Fruit fly (Drosophila melanogaster) ovary, adult (tissue): Measurements from ENCODE around the gene Cdk2.

Experiments
- CG17801 ChIP-seq: fragments of 200-800 bp; optimal IDR thresholded peaks from 2 replicates; lab custom pipeline; 2019; ENCODE audit warnings: missing biosample characterization, mild to moderate bottlenecking, missing genetic modification characterization, moderate library complexity; ENCODE audit not compliant: partially characterized antibody

Cdk2 gene

DNA sequence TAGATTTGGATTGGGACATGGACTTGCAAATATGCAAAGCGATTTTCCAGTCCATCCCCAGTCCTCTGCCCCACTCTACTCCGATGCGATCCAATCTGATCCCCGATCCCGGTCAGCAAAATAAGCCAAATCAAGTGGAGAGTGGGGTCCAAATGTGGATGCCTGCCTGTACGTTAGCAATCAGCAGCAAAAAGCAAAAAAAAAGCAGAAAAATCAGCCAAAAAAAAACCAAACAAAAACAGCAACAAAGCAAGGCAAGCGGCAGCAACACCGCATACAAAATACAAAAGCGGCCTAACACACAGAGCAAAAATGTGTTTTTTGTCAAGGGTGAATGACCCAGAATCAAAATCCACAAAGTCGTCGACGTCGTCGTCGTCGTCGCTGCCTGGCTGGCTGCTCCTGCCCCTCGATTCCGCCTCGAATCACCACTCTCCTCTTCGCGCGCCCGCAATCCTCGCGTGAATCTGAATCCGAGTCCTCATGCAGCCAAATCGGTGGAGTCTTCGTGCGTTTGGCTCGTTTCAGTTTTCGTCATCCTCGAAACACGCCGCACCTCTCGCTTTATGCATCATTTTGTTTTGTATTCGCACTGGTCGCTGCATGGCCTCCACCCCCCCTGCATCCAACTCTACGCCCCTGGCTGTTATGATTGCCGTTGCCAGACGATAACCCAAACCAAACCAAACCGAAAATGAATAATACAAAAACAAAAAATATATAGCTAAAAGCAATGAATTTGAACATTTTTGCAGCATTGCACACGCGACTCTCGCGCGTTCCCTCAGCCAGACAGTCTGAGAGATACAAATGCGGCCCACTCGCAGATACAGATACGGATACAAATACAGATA, 30.1 kb downstream of the Cdk2 start:
- TF ChIP-seq CG17801: no peak

DNA sequence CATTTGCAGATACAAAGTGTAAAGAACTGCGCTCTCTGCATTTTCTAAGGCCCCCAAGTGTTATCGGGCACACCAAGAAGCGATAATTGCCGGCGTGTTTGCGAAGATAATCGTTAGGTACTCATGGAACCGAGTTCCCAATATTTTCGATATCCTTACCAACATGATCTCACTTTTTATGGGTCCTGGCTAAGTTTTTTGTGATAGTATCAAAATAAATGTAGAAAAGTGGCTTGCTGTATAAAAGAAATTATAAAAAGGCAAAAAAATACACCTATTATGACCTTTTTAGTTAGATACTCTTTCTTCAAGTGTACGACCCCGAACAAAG, 30.7 kb downstream of the Cdk2 start:
- TF ChIP-seq CG17801: no peak

DNA sequence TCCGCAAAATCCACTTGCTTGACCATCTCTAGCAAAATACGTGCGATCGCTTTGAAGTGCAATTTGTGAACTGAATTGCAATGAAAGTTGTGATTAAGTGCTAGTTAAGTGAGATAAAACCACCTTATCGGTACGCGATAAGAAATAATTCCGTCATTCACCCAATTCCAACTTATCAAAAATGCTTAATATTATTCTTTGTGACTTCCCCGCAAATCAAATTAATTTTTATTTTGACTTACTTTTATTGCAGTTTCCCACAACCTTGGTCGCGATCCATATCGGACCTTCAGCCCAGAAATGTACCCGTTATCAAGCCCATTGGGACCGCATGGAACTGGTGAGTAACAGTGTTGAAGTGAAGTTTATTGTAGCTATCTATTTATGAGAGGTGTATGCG, 37.1 kb downstream of the Cdk2 start, which contains the start of gene Takl1:
Takl1 (minus strand) TSS at position 59 of the 400 bp plus-strand sequence.
- no peak for TF ChIP-seq CG17801

DNA sequence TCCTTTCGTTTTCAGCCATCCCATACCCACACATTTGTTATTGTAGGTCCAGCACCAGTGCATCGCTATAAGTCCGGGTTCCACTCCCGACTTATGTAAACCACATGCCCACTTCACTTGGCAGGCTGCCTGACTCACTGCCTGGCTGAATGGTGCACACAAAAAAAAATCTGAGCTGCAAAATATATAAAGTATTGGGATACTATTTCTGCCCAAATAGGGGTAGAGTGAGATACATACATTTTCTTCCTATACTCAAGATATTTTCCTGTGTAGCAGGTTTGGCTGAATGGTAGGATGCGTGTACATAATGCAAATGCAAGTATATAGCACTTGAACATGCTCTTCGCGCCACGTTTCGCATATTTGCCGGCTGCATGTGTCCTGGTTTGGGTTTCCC, 37.8 kb downstream of the Cdk2 start:
- no peak for TF ChIP-seq CG17801

DNA sequence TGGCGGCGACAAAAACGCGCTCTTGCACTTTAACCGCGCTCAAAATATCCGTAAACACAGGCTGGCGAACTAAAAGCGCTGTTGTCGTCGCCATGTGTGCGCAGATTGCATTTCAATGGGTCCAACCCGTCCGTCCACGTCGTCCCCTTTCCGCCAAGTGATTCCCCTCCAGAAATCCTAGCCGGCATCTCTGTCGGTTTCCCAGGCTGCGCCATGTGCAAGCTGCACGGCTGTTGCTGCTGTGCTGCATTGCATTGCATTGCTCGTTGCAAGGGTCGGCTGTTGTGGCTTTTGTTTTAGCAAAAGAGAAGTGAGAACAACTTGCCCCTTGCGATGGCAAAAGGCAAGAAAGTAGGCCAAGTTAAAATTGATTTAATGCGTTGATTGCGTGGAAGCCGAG, 38.7 kb downstream of the Cdk2 start:
- no peak for TF ChIP-seq CG17801

DNA sequence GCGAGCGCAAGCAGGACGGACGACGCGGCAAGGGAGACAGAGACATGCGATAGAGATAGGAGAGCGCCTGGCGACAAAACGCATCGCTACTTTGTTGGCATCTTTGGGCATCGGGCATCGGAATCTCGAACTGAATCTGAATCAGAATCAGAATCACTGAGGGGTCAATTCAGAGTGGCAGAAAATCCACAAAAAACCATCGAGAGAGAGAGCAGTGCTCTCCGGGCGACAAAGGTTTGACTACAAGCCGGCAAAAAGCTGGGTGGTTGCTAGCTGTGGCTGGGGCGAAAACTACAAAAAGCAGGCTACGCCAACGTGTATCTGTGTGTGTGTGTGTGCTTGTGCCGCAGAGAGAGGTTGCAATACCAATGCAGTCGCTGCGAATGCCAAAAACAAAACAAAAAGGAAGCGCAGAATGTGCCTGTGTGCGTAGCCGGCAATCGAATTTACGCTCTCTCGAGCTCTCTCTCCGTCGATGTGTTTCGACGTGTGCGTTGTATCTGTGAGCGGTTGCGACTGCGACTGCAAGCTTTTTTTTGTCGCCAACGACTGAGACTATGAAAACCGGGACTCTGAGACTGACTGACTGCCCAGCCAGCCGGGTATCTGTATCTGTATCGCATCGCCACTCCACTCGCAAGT, 43.0 kb downstream of the Cdk2 start:
- TF ChIP-seq CG17801: peak; percentile 99

DNA sequence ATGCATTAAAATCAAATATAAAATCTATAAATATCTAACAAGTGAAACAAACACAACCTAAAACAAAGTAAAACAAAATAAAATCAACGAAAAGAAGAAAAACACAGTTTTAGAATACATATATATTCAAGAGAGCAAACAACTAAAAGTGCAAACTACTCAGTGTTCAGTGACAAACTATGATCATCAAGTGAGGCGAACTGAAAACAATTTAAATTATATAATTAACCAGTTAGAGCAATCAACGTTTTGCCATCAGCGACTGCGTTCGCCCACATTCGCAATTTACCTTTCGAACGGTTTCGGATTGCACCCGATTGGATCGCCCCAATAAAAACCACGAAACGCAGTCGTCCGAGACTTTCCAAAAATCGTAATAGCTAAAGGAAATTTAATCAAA, 44.1 kb downstream of the Cdk2 start:
- TF ChIP-seq CG17801: no peak

DNA sequence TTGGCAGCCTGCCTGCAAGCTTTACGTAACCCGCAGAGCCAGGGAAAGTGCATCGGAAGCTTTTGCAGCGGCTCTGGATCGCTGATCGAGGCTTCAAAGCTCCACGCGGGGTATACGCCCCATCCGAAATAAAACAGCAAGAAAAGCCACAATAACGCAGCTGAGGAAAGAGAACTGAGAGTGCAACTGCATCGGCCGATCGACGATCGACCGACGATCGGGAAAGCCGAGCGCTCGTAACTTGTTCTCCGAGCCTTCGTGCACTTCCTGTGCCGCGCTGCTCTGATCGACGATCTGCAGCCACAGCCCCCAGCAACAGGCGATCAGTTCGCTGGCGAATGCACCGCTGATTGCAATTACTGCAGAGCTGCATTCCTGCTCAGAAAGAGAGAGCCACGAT, 44.5 kb downstream of the Cdk2 start:
- TF ChIP-seq CG17801: peak; percentile 50

DNA sequence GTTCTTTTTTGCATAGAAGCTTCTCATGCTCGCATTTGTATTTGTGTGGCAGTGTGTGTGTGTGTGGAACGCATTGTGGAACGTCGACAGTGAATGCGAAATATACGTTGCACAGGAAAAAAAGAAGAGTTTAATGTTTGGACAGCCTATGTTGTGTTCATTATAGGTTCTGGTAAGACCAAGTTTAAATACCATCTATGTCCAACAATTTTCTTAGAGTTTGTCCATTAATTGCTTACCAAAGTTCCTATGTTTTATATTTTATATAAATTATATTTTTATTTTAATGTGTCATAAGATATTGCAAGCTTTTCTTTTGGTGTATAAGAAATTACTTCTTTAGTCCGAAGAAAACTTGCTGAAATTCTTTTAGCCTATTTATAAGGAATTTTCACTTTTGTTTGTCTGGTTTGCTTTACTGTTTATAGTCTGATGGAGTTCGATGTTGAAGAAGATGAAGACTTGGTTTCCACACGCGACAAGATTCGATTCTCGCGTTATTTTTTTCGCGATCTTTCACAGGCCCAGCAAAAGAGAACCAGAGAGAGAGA, 46.8 kb downstream of the Cdk2 start:
- TF ChIP-seq CG17801: no peak

DNA sequence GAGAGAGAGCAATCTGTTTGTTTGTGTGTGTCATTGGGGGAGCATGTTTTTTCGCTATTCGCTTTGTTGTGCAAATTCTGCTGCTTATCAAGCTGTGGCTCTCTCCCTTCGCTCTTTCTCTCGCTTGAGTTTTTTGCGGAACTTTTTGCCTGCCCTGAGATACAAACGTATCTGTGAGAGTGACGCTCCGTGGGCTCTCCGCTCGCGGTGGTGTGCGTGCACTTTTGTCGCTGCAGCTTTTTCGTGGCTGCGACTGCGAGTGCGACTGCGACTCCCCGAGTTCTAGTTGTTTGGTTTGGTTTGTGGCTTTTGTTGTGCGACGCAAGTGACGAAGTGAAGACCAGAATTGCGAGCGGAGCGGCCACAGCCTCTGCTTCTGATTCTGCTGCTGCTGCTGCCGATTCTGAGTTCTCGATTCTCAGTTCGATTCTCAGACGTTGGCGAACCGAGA, 47.3 kb downstream of the Cdk2 start:
- TF ChIP-seq CG17801: peak; percentile 96

DNA sequence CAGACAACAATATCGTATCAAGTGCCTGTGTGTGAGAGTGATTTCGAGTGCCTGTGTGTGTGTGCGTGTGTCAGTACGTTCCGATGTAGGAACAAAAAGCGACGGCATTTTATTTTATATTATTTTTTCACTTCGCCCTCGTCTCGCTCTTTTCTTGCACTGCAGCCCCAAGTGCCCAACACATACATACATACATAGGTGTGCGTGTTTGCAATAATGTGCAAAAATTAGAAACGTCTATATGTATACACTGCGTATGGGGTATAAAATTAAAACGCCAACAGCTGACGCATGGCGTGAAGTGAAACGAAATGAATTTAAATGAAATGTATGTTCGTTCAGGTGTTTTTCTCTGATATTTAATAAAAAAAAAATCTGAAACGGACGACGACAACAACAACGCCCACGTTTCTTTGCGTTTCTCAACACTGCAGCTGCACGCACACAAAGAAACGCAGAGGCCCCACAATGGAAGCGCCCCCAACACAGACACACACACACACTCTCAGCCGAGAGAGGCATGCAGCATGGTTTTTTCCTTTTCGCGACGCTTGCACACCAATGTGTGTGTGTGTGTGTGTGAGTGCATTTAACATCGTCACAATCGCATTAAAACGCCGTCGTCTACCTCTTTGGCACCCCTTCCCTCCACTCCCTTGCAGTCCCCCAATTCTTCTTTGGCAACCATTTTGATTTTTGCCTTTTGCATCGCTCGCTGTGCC, 48.5 kb downstream of the Cdk2 start:
- no peak for TF ChIP-seq CG17801

DNA sequence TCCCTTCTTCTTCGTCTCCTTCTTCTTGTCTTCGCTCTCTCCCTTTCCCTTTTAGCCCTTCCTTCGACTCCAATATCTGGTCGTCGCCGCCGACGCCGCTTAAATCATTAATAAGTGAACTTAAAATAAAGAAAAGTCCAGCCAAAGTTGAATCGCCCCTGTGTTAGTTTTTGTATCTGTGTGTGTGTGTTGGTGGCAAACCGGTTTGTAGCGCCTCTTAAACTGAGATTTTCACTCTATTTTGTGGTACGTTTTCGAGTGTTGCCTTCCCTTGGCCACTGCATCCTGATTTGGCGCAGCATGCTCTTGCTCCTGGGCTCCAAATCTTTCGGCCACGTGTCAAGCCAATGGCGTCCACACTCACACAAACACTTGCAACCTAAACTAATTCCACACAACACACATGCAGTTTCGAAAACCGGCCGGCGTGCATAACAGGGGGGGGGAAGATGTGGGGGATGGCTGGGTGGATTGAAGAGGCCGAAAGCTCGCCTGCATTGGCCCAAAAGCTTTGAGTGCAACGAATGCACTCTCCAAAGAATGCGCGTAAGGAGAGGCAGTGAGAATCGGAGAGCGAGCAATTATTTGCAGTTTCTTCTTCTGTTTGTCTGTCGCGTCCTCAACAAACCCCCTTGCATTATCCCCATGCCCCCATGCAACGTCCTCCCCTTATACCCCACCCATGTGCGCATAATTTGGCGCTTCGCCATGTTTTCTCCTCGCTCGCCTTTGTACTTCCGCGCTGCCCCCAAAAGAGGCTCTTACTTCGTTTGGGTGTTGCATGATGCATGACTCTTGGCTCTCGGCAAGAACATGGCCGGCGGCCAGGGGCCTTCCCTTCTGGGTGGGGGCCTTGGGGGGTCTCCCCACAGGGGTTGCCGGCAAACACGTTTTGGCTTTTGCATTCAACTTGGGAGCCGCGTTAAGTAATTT, 49.3 kb downstream of the Cdk2 start:
- TF ChIP-seq CG17801: no peak
